Worm (Caenorhabditis elegans) whole organism, young adult: ENCODE data around the gene T25G12.3.
A peak's percentile ranks its signal among the peaks of the same experiment; 100 is the strongest.

ENCODE experiments used
- B0019.2 ChIP-seq: fragments of 200-800 bp; sonication (Bioruptor generic); conservative IDR thresholded peaks from 2 replicates; pipeline ENCODE4 v1.3.6; 2022; ENCODE audit warnings: missing genetic modification reagents, missing genetic modification characterization, missing compliant biosample characterization
- C17E4.6 ChIP-seq: fragments of 200-800 bp; sonication (Bioruptor generic); IDR thresholded peaks from 2 replicates; pipeline ENCODE4 v1.3.6; 2022; ENCODE audit warnings: missing genetic modification reagents, missing genetic modification characterization, missing compliant biosample characterization
- D2030.7 ChIP-seq: fragments of 200-800 bp; sonication (Bioruptor generic); IDR thresholded peaks from 2 replicates; pipeline ENCODE4 v1.3.6; 2022; ENCODE audit warnings: missing genetic modification reagents, missing genetic modification characterization, missing compliant biosample characterization
- F10E7.11 ChIP-seq: sonication (generic microtip); optimal IDR thresholded peaks from 2 replicates; lab custom pipeline; 2017; ENCODE audit warnings: mild to moderate bottlenecking, missing genetic modification characterization, moderate library complexity, missing compliant biosample characterization
- F23B12.7 ChIP-seq: sonication (generic microtip); optimal IDR thresholded peaks from 2 replicates; lab custom pipeline; 2017; ENCODE audit warnings: missing genetic modification characterization, mild to moderate bottlenecking, missing compliant biosample characterization, antibody characterized with exemption, moderate library complexity; ENCODE audit not compliant: insufficient read depth
- F49E8.2 ChIP-seq: sonication (generic microtip); optimal IDR thresholded peaks from 3 replicates; lab custom pipeline; 2017; ENCODE audit warnings: missing genetic modification characterization, mild to moderate bottlenecking, missing compliant biosample characterization, antibody characterized with exemption, moderate library complexity; ENCODE audit not compliant: insufficient read depth
- F55B11.4 ChIP-seq: sonication (generic microtip); optimal IDR thresholded peaks from 2 replicates; lab custom pipeline; 2016; ENCODE audit warnings: missing compliant biosample characterization, missing genetic modification characterization, borderline replicate concordance; ENCODE audit not compliant: insufficient read depth
- F57A8.1 ChIP-seq: fragments of 200-800 bp; sonication (Bioruptor generic); optimal IDR thresholded peaks from 2 replicates; lab custom pipeline; 2018; ENCODE audit warnings: mild to moderate bottlenecking, missing genetic modification characterization, moderate library complexity, missing compliant biosample characterization
- K12H6.12 ChIP-seq: fragments of 200-800 bp; sonication (Bioruptor generic); optimal IDR thresholded peaks from 2 replicates; lab custom pipeline; 2018; ENCODE audit warnings: mild to moderate bottlenecking, missing genetic modification characterization, missing compliant biosample characterization
- T07F8.4 ChIP-seq: sonication (generic microtip); optimal IDR thresholded peaks from 2 replicates; lab custom pipeline; 2016; ENCODE audit warnings: mild to moderate bottlenecking, missing genetic modification characterization, moderate library complexity, missing compliant biosample characterization
- T26A5.8 ChIP-seq: sonication (generic microtip); optimal IDR thresholded peaks from 2 replicates; lab custom pipeline; 2016; ENCODE audit warnings: missing genetic modification characterization, missing compliant biosample characterization
- ZK185.1 ChIP-seq: sonication (generic microtip); optimal IDR thresholded peaks from 2 replicates; lab custom pipeline; 2016; ENCODE audit warnings: mild to moderate bottlenecking, missing genetic modification characterization, missing compliant biosample characterization; ENCODE audit not compliant: poor library complexity, severe bottlenecking
- atf-7 ChIP-seq: sonication (generic microtip); optimal IDR thresholded peaks from 2 replicates; lab custom pipeline; 2017; ENCODE audit warnings: mild to moderate bottlenecking, missing genetic modification characterization, missing compliant biosample characterization
- attf-5 ChIP-seq: fragments of 200-800 bp; sonication (Bioruptor generic); optimal IDR thresholded peaks from 2 replicates; lab custom pipeline; 2018; ENCODE audit warnings: mild to moderate bottlenecking, missing genetic modification characterization, missing compliant biosample characterization
- bed-1 ChIP-seq: fragments of 200-800 bp; sonication (Bioruptor generic); IDR thresholded peaks from 2 replicates; pipeline ENCODE4 v1.3.6; 2022; ENCODE audit warnings: missing genetic modification reagents, missing genetic modification characterization, missing compliant biosample characterization
- cebp-1 ChIP-seq, 2 experiments: fragments of 200-800 bp in 1 of 2; sonication (Bioruptor generic) in 1 of 2; sonication (generic microtip) in 1 of 2; IDR thresholded peaks in 1 of 2; optimal IDR thresholded peaks in 1 of 2; 2 replicates each; pipeline versions ENCODE4 v1.3.6 to Lab custom; 2017 to 2022; ENCODE audit warnings: missing compliant biosample characterization in 2 of 2, missing genetic modification characterization in 2 of 2, mild to moderate bottlenecking in 1 of 2, missing genetic modification reagents in 1 of 2, moderate library complexity in 1 of 2
- ceh-27 ChIP-seq: fragments of 200-800 bp; sonication (Bioruptor generic); optimal IDR thresholded peaks from 2 replicates; lab custom pipeline; 2018; ENCODE audit warnings: mild to moderate bottlenecking, missing genetic modification characterization, moderate library complexity, missing compliant biosample characterization
- ceh-40 ChIP-seq: fragments of 200-800 bp; sonication (Bioruptor generic); IDR thresholded peaks from 2 replicates; pipeline ENCODE4 v1.3.6; 2022; ENCODE audit warnings: missing genetic modification characterization, missing compliant biosample characterization
- die-1 ChIP-seq: sonication (generic microtip); optimal IDR thresholded peaks from 2 replicates; lab custom pipeline; 2016; ENCODE audit warnings: missing genotype, mild to moderate bottlenecking, missing genetic modification characterization, missing compliant biosample characterization
- dox-1 ChIP-seq: fragments of 200-800 bp; sonication (Bioruptor generic); IDR thresholded peaks from 2 replicates; pipeline ENCODE4 v1.3.6; 2022; ENCODE audit warnings: missing genetic modification reagents, missing genetic modification characterization, missing compliant biosample characterization
- efl-1 ChIP-seq: fragments of 150-350 bp; optimal IDR thresholded peaks from 2 replicates; lab custom pipeline; 2014; ENCODE audit warnings: missing biosample characterization, missing genetic modification reagents, missing genetic modification characterization
- ekl-4 ChIP-seq: fragments of 200-800 bp; sonication (Bioruptor generic); IDR thresholded peaks from 2 replicates; pipeline ENCODE4 v1.3.6; 2022; ENCODE audit warnings: missing genetic modification reagents, missing genetic modification characterization, missing compliant biosample characterization
- ets-4 ChIP-seq: fragments of 200-800 bp; sonication (Bioruptor generic); optimal IDR thresholded peaks from 2 replicates; lab custom pipeline; 2018; ENCODE audit warnings: mild to moderate bottlenecking, missing genetic modification characterization, missing compliant biosample characterization
- hrde-1 ChIP-seq: sonication (generic microtip); optimal IDR thresholded peaks from 2 replicates; lab custom pipeline; 2016; ENCODE audit warnings: missing genetic modification characterization, mild to moderate bottlenecking, missing compliant biosample characterization, moderate library complexity, missing genotype, missing genetic modification reagents, borderline replicate concordance
- hsf-1 ChIP-seq: fragments of 200-800 bp; sonication (Bioruptor generic); IDR thresholded peaks from 2 replicates; pipeline ENCODE4 v1.3.6; 2022; ENCODE audit warnings: missing genetic modification reagents, missing genetic modification characterization, missing compliant biosample characterization
- let-526 ChIP-seq: fragments of 200-800 bp; sonication (Bioruptor generic); IDR thresholded peaks from 2 replicates; pipeline ENCODE4 v1.3.6; 2022; ENCODE audit warnings: missing genetic modification reagents, missing genetic modification characterization, missing compliant biosample characterization
- lin-35 ChIP-seq, 3 experiments: fragments of 150-350 bp in 2 of 3; sonication (generic microtip) in 1 of 3; optimal IDR thresholded peaks; 2 replicates each; lab custom pipeline; 2014 to 2018; ENCODE audit warnings: missing biosample characterization in 3 of 3, missing genetic modification characterization in 3 of 3, missing genetic modification reagents in 3 of 3
- lin-40 ChIP-seq: sonication (generic microtip); optimal IDR thresholded peaks from 2 replicates; lab custom pipeline; 2016; ENCODE audit warnings: missing genetic modification characterization, mild to moderate bottlenecking, missing compliant biosample characterization, missing genotype, missing genetic modification reagents
- madf-3 ChIP-seq: fragments of 200-800 bp; sonication (Bioruptor generic); IDR thresholded peaks from 2 replicates; pipeline ENCODE4 v1.3.6; 2022; ENCODE audit warnings: missing genetic modification reagents, missing genetic modification characterization, missing compliant biosample characterization
- mel-28 ChIP-seq: sonication (generic microtip); optimal IDR thresholded peaks from 2 replicates; lab custom pipeline; 2016; ENCODE audit warnings: borderline replicate concordance, mild to moderate bottlenecking, missing genetic modification characterization, missing compliant biosample characterization
- mes-4 ChIP-seq: sonication (generic microtip); optimal IDR thresholded peaks from 2 replicates; lab custom pipeline; 2016; ENCODE audit warnings: missing genotype, missing genetic modification characterization, missing compliant biosample characterization
- nfya-1 ChIP-seq: sonication (generic microtip); optimal IDR thresholded peaks from 2 replicates; lab custom pipeline; 2017; ENCODE audit warnings: antibody characterized with exemption, missing compliant biosample characterization, missing genetic modification characterization, borderline replicate concordance; ENCODE audit not compliant: insufficient read depth
- nfyb-1 ChIP-seq: fragments of 200-800 bp; sonication (Bioruptor generic); IDR thresholded peaks from 2 replicates; pipeline ENCODE4 v1.3.6; 2022; ENCODE audit warnings: missing genetic modification reagents, missing genetic modification characterization, missing compliant biosample characterization
- nhr-179 ChIP-seq: sonication (generic microtip); optimal IDR thresholded peaks from 2 replicates; lab custom pipeline; 2016; ENCODE audit warnings: mild to moderate bottlenecking, missing genetic modification characterization, missing compliant biosample characterization
- nhr-80 ChIP-seq: sonication (generic microtip); optimal IDR thresholded peaks from 2 replicates; lab custom pipeline; 2016; ENCODE audit warnings: missing genetic modification characterization, missing compliant biosample characterization
- rcor-1 ChIP-seq: fragments of 200-800 bp; sonication (Bioruptor generic); IDR thresholded peaks from 2 replicates; pipeline ENCODE4 v1.3.6; 2022; ENCODE audit warnings: missing genetic modification reagents, missing genetic modification characterization, missing compliant biosample characterization
- rec-8 ChIP-seq, 2 experiments: sonication (generic microtip); optimal IDR thresholded peaks; 2 replicates each; lab custom pipeline; 2016; ENCODE audit warnings: mild to moderate bottlenecking in 2 of 2, missing genetic modification characterization in 2 of 2, missing genetic modification reagents in 2 of 2, missing genotype in 2 of 2, missing biosample characterization in 1 of 2, missing compliant biosample characterization in 1 of 2, moderate library complexity in 1 of 2
- rpc-1 ChIP-seq, 2 experiments: fragments of 150-350 bp in 1 of 2; sonication (generic microtip) in 1 of 2; optimal IDR thresholded peaks; 2 replicates each; lab custom pipeline; 2014 to 2018; ENCODE audit warnings: missing biosample characterization in 1 of 2, missing genetic modification characterization in 1 of 2, missing genetic modification reagents in 1 of 2, missing genotype in 1 of 2
- snpc-4 ChIP-seq, 5 experiments: fragments of 150-350 bp in 1 of 5; sonication (generic microtip) in 4 of 5; optimal IDR thresholded peaks; 2 replicates each; lab custom pipeline; 2014 to 2018; ENCODE audit warnings: missing genetic modification characterization in 5 of 5, missing biosample characterization in 3 of 5, antibody characterized with exemption in 2 of 5, mild to moderate bottlenecking in 2 of 5, missing compliant biosample characterization in 2 of 5, missing genotype in 2 of 5, moderate library complexity in 2 of 5, missing genetic modification reagents in 1 of 5
- tbp1 ChIP-seq: fragments of 200-800 bp; sonication (Bioruptor generic); optimal IDR thresholded peaks from 2 replicates; lab custom pipeline; 2018; ENCODE audit warnings: mild to moderate bottlenecking, missing genetic modification characterization, missing compliant biosample characterization
- unc-130 ChIP-seq: sonication (generic microtip); optimal IDR thresholded peaks from 2 replicates; lab custom pipeline; 2016; ENCODE audit warnings: missing genetic modification reagents, missing genetic modification characterization, missing compliant biosample characterization
- unc-62 ChIP-seq: fragments of 150-350 bp; optimal IDR thresholded peaks from 2 replicates; lab custom pipeline; 2014; ENCODE audit warnings: missing biosample characterization, missing genetic modification reagents, missing genetic modification characterization
- xnd-1 ChIP-seq: sonication (generic microtip); optimal IDR thresholded peaks from 2 replicates; lab custom pipeline; 2016; ENCODE audit warnings: missing genotype, missing genetic modification reagents, missing genetic modification characterization, missing compliant biosample characterization
- ztf-26 ChIP-seq: sonication (generic microtip); optimal IDR thresholded peaks from 2 replicates; lab custom pipeline; 2017; ENCODE audit warnings: missing genetic modification characterization, missing compliant biosample characterization

Gene T25G12.3

ce11 chrX:17231348-17231747 is at the start of gene T25G12.3:
Gene T25G12.3 (plus strand): TSS chrX:17231648.
- TF ChIP-seq D2030.7 (GFP tag; lab: Robert Waterston, UW) (no peak), unc-130 (GFP tag; lab: Kevin White, UChicago) (no peak), B0019.2 (GFP tag; lab: Robert Waterston, UW) (no peak), let-526 (GFP tag; lab: Robert Waterston, UW) (no peak), tbp1 (no peak), mes-4 (tag; lab: Kevin White, UChicago) (no peak), xnd-1 (tag; lab: Kevin White, UChicago) (no peak), hrde-1 (tag; lab: Kevin White, UChicago) (no peak), ets-4 (GFP tag; lab: Kevin White, UChicago) (no peak), F49E8.2 (tag; lab: Kevin White, UChicago) (no peak), rcor-1 (GFP tag; lab: Robert Waterston, UW) (no peak), bed-1 (GFP tag; lab: Robert Waterston, UW) (no peak), efl-1 (no peak)

ce11 chrX:17184363-17184762 is 47.1 kb upstream of the T25G12.3 start:
- TF ChIP-seq ceh-40 (GFP tag; lab: Robert Waterston, UW) = no peak
- no peak for TF ChIP-seq B0019.2 (GFP tag; lab: Robert Waterston, UW)
- peak; percentile 97 for TF ChIP-seq cebp-1 (GFP tag; IDR thresholded peaks at IDR 0.05; lab: Robert Waterston, UW)
- TF ChIP-seq cebp-1 (tag; optimal IDR thresholded peaks at IDR 0.05; lab: Kevin White, UChicago) = peak; percentile 99
- peak; percentile 50 for TF ChIP-seq unc-62 (GFP tag; lab: Kevin White, UChicago)
- TF ChIP-seq nhr-179 (tag; lab: Kevin White, UChicago) = no peak
- TF ChIP-seq ZK185.1 (tag; lab: Kevin White, UChicago) = peak; percentile 29
- TF ChIP-seq nfyb-1 (GFP tag; lab: Robert Waterston, UW) = 0 out of 2 replicates have a peak, but pooled peaks have one; percentile 56
- TF ChIP-seq madf-3 (GFP tag; lab: Robert Waterston, UW) = no peak
- no peak for TF ChIP-seq rpc-1 (optimal IDR thresholded peaks at IDR 0.05; lab: Kevin White, UChicago)
- no peak for TF ChIP-seq rpc-1 (tag; optimal IDR thresholded peaks at IDR 0.05; lab: Kevin White, UChicago)
- TF ChIP-seq F23B12.7 = no peak
- TF ChIP-seq ztf-26 (tag; lab: Kevin White, UChicago) = no peak
- TF ChIP-seq rec-8 (tag; optimal IDR thresholded peaks at IDR 0.05; lab: Kevin White, UChicago) = no peak
- no peak for TF ChIP-seq F10E7.11 (tag; lab: Kevin White, UChicago)
- peak; percentile 77 for TF ChIP-seq dox-1
- TF ChIP-seq K12H6.12 = peak; percentile 64
- TF ChIP-seq ceh-27 (GFP tag; lab: Kevin White, UChicago) = peak; percentile 59
- TF ChIP-seq rcor-1 (GFP tag; lab: Robert Waterston, UW) = 0 out of 2 replicates have a peak, but pooled peaks have one; percentile 15
- no peak for TF ChIP-seq F55B11.4
- TF ChIP-seq T26A5.8 (tag; lab: Kevin White, UChicago) = no peak
- TF ChIP-seq ekl-4 (GFP tag; lab: Robert Waterston, UW) = 0 out of 2 replicates have a peak, but pooled peaks have one; percentile 25
- peak; percentile 33 for TF ChIP-seq attf-5
- TF ChIP-seq snpc-4 (GFP tag; optimal IDR thresholded peaks at IDR 0.05; lab: Kevin White, UChicago) = no peak
- peak in 2 of 4 experiments; percentile 30 to 48 for TF ChIP-seq snpc-4 (tag; optimal IDR thresholded peaks at IDR 0.05; lab: Kevin White, UChicago)
- no peak for TF ChIP-seq atf-7 (tag; lab: Kevin White, UChicago)
- TF ChIP-seq hsf-1 (GFP tag; lab: Robert Waterston, UW) = no peak
- no peak for TF ChIP-seq C17E4.6 (GFP tag; lab: Robert Waterston, UW)
- TF ChIP-seq lin-35 (GFP tag; optimal IDR thresholded peaks at IDR 0.05; lab: Kevin White, UChicago) = peak in 1 of 3 experiments; percentile 28
- TF ChIP-seq efl-1 = no peak
- TF ChIP-seq nhr-80 (tag; lab: Kevin White, UChicago) = peak; percentile 60
- no peak for TF ChIP-seq F57A8.1 (GFP tag; lab: Kevin White, UChicago)
- TF ChIP-seq T07F8.4 (tag; lab: Kevin White, UChicago) = no peak
- no peak for TF ChIP-seq xnd-1 (tag; lab: Kevin White, UChicago)
- TF ChIP-seq lin-40 (tag; lab: Kevin White, UChicago) = peak; percentile 60
- TF ChIP-seq die-1 (tag; lab: Kevin White, UChicago) = peak; percentile 10
- TF ChIP-seq mel-28 = no peak
- no peak for TF ChIP-seq nfya-1 (tag; lab: Kevin White, UChicago)
